Worm (Caenorhabditis elegans) whole organism, young adult: ENCODE data around the gene srx-125.

Experiments
- hlh-12 ChIP-seq: sonication (generic microtip); optimal IDR thresholded peaks from 2 replicates; lab custom pipeline; 2016; ENCODE audit warnings: missing genetic modification characterization, missing compliant biosample characterization
- pha-4 ChIP-seq: fragments of 150-350 bp; sonication (generic microtip); optimal IDR thresholded peaks from 2 replicates; lab custom pipeline; 2014; ENCODE audit warnings: missing biosample characterization, missing genetic modification reagents, missing genetic modification characterization
- zim-3 ChIP-seq: sonication (generic microtip); optimal IDR thresholded peaks from 2 replicates; lab custom pipeline; 2017; ENCODE audit warnings: mild to moderate bottlenecking, missing genetic modification characterization, moderate library complexity, missing compliant biosample characterization

DNA sequence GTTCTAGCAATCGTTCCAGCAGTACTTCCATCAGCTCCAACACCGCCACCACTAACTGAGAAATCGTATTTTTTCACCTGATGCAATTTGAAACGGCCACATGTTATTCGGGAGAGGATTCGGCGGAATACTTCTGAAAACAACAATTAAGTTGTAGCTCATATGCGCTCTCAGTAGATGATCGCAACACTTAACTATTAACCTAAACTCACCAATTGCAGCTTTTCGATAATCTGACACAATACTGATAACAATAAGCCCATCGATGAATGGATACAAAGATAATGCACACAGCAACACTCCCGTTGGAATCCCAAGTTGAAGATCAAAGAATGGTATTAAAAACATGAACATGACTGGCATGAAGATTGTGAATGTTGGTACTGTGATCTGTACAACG, 29.1 kb upstream of the srx-125 start:
- TF ChIP-seq hlh-12 (tag; lab: Kevin White, UChicago) (no peak), pha-4 (tag; lab: Kevin White, UChicago) (no peak), zim-3 (no peak)
